Worm (Caenorhabditis elegans) whole organism, midembryonic: ENCODE measurements around the gene C03A3.3.

ENCODE experiments used
- T22C8.4 ChIP-seq: fragments of 200-800 bp; sonication (Bioruptor generic); IDR thresholded peaks from 2 replicates; pipeline ENCODE4 v1.3.6; 2022; ENCODE audit warnings: missing genetic modification characterization, missing compliant biosample characterization
- cog-1 ChIP-seq: sonication (generic microtip); optimal IDR thresholded peaks from 2 replicates; lab custom pipeline; 2016; ENCODE audit warnings: missing genetic modification characterization, missing compliant biosample characterization
- flt-1 ChIP-seq: fragments of 200-800 bp; sonication (Bioruptor generic); IDR thresholded peaks from 2 replicates; pipeline ENCODE4 v1.3.6; 2022; ENCODE audit warnings: missing genetic modification characterization, missing compliant biosample characterization
- klf-2 ChIP-seq: fragments of 200-800 bp; sonication (Bioruptor generic); conservative IDR thresholded peaks from 2 replicates; pipeline ENCODE4 v1.3.6; 2022; ENCODE audit warnings: missing genetic modification reagents, missing genetic modification characterization, missing compliant biosample characterization
- med-1 ChIP-seq: sonication (generic microtip); optimal IDR thresholded peaks from 2 replicates; lab custom pipeline; 2017; ENCODE audit warnings: missing genetic modification characterization, mild to moderate bottlenecking, missing compliant biosample characterization, antibody characterized with exemption, missing genetic modification reagents; ENCODE audit not compliant: insufficient read depth
- ref-1 ChIP-seq: fragments of 200-800 bp; sonication (Bioruptor generic); conservative IDR thresholded peaks from 2 replicates; pipeline ENCODE4 v1.3.6; 2022; ENCODE audit warnings: missing genetic modification reagents, missing genetic modification characterization, missing compliant biosample characterization
- tab-1 ChIP-seq: fragments of 200-800 bp; sonication (Bioruptor generic); IDR thresholded peaks from 2 replicates; pipeline ENCODE4 v1.3.6; 2022; ENCODE audit warnings: missing genetic modification characterization, missing compliant biosample characterization
- ztf-23 ChIP-seq: fragments of 200-800 bp; sonication (Bioruptor generic); IDR thresholded peaks from 2 replicates; pipeline ENCODE4 v1.3.6; 2022; ENCODE audit warnings: missing genetic modification reagents, missing genetic modification characterization, missing compliant biosample characterization
- ztf-29 ChIP-seq: fragments of 200-800 bp; sonication (Bioruptor generic); IDR thresholded peaks from 2 replicates; pipeline ENCODE4 v1.3.6; 2022; ENCODE audit warnings: missing genetic modification reagents, missing genetic modification characterization, missing compliant biosample characterization

C03A3.3 gene

DNA sequence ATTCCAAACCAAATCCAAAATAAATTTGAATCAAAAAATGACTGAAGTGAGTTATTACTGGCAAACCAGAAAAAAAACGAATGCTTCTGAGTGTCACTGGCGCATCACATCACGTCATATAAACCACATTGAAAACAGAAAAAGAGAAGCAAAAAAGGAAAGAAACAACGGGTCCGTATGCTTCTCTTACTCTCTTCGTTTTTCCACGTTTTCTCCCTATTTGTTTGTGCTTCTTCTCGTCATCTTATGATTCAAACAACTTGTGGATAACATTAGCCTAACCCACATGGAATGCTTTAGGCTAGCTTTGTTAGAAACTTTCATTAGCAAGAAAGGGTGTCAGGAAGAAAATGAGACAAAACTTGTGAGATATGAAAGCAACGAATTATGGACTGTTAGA lies 27.4 kb downstream of the C03A3.3 start:
- TF ChIP-seq ztf-23 (no peak), tab-1 (no peak), med-1 (GFP tag; lab: Kevin White, UChicago) (no peak), cog-1 (tag; lab: Kevin White, UChicago) (no peak), T22C8.4 (GFP tag; lab: Robert Waterston, UW) (no peak), klf-2 (GFP tag; lab: Robert Waterston, UW) (no peak), ref-1 (GFP tag; lab: Robert Waterston, UW) (no peak), flt-1 (GFP tag; lab: Robert Waterston, UW) (no peak), ztf-29 (no peak)

DNA sequence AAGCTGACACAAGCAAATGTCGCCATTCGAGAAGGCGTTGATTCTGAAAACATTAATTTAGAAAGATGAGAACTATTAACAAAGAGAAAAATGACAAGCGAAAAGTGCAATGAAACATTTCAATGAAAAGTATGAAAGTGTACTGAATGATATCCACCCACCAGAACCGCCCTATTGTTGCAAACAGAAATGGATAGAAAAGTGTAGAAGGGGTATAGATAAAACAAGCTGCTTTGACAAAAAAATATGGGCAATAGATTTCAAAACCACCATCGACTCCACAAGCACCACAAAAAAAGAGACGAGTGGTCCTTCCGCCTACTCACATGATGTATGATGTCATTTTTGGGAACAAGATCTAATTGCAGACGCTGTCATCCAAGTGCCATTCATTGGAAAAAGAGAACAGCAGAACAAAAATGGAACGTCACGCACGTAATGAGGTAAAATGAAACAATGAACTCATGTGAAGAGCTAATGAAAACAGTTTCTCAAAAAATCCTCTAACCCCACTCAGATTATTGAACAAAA lies 28.2 kb downstream of the C03A3.3 start, which contains the start of gene C34F6.10:
Gene C34F6.10 (minus strand): TSS at position 51 of the 531 bp plus-strand sequence.
- TF ChIP-seq ztf-23 (no peak), klf-2 (GFP tag; lab: Robert Waterston, UW) (no peak)

ce11 chrX:11226595-11226994 lies 42.3 kb downstream of the C03A3.3 start, which contains the start of gene C34F6.12:
TSS of gene C34F6.12 (minus strand) at chrX:11226695.
- TF ChIP-seq ref-1 (GFP tag; lab: Robert Waterston, UW) (no peak), med-1 (GFP tag; lab: Kevin White, UChicago) (no peak), T22C8.4 (GFP tag; lab: Robert Waterston, UW) (no peak), tab-1 (no peak), klf-2 (GFP tag; lab: Robert Waterston, UW) (no peak), flt-1 (GFP tag; lab: Robert Waterston, UW) (no peak), ztf-23 (no peak), cog-1 (tag; lab: Kevin White, UChicago) (no peak), ztf-29 (no peak)

DNA sequence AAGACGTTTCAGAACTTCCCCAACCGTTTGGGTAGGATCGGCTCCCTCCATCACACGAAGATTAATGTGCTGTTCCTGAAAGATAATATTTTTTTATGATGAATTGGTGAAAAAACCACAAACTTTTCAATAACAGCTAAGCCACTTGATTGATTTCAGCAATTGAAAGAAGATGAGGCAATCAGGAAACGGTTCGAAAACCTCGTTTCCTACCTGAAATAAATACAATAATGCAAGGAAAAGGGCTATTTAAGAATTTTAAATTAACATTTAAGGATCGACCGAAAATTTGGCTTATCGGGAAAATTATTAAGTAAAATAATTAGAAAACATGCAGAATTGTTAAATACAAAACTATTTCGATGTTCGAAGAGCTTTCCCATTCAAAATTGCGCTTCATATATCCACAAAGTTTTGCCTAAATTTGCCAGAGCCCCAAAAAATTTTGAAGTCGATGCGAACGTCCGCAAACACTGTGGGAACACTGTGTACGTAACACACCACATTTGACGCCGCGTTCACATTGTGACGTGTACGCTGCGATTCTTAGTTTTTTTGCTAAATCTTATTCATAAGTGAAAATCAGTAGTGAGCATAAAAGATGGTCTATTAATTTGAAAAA lies 46.2 kb downstream of the C03A3.3 start, which contains the start of gene C34F6.9:
Gene C34F6.9 (minus strand): TSS at position 51 of the 622 bp plus-strand sequence.
- TF ChIP-seq cog-1 (tag; lab: Kevin White, UChicago) = no peak
- TF ChIP-seq med-1 (GFP tag; lab: Kevin White, UChicago) = no peak
- no peak for TF ChIP-seq klf-2 (GFP tag; lab: Robert Waterston, UW)
- no peak for TF ChIP-seq tab-1
- no peak for TF ChIP-seq ztf-23
- no peak for TF ChIP-seq flt-1 (GFP tag; lab: Robert Waterston, UW)
- TF ChIP-seq T22C8.4 (GFP tag; lab: Robert Waterston, UW) = no peak
- TF ChIP-seq ztf-29 = no peak
- no peak for TF ChIP-seq ref-1 (GFP tag; lab: Robert Waterston, UW)
